ENCODE assay signal across 7 worm cellular contexts in the genomic region with DNA sequence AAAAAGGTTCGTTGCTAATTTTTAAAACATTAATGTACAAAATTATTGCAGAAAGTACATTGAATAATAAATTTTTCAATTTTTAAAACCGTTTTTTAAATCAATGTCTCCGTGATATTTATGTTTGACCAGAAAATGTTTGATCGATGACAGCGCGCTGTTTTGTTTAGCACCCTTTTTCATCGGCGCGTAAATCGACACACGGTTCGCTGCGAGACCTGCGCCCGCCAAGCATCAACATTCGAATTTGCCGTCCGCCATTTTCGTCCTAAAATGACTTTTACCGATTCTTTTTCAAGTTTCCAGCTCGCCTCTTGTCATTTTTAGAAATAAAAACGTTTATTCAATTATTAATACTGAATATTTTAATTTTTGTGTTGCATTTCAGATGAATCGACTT.
TF ChIP-seq lines count a peak whose summit lies in the region.

A gene (plus strand): TSS at position 389 of the 400 bp plus-strand sequence.

TF ChIP-seq in whole organism, L1 larva, 84 proteins besides CTCF, POLR2A, EP300 and RAD21 (continues in another document):
- TF ChIP-seq nhr-76 (tag; optimal IDR thresholded peaks at IDR 0.05; lab: Kevin White, UChicago) (no peak), Y116A8C.19 (tag; optimal IDR thresholded peaks at IDR 0.05; lab: Kevin White, UChicago; ENCODE audit: borderline replicate concordance) (no peak), nhr-47 (tag; optimal IDR thresholded peaks at IDR 0.05; lab: Kevin White, UChicago) (peak; percentile 29), efl-1 (optimal IDR thresholded peaks at IDR 0.05; lab: Kevin White, UChicago) (peak; percentile 81 to 89), efl-1 (GFP tag; optimal IDR thresholded peaks at IDR 0.05 in 1 of 2; lab: Kevin White, UChicago) (peak; percentile 84 to 98), F16B12.6 (tag; optimal IDR thresholded peaks at IDR 0.05; lab: Kevin White, UChicago) (peak; percentile 15), xbp-1 (tag; optimal IDR thresholded peaks at IDR 0.05; lab: Kevin White, UChicago) (peak; percentile 18), nhr-19 (GFP tag; conservative IDR thresholded peaks at IDR 0.05; lab: Robert Waterston, UW) (no peak), lin-35 (GFP tag; optimal IDR thresholded peaks at IDR 0.05; lab: Kevin White, UChicago) (peak; percentile 72 to 91), mep-1 (tag; optimal IDR thresholded peaks at IDR 0.05; lab: Kevin White, UChicago) (peak; percentile 19), unc-130 (tag; optimal IDR thresholded peaks at IDR 0.05; lab: Kevin White, UChicago) (no peak), pax-3 (tag; optimal IDR thresholded peaks at IDR 0.05; lab: Kevin White, UChicago) (no peak)

TF ChIP-seq in whole organism, L2 larva, 48 proteins besides CTCF, POLR2A, EP300 and RAD21 (continues in another document):
- no peak for TF ChIP-seq nhr-77 (tag; optimal IDR thresholded peaks at IDR 0.05; lab: Kevin White, UChicago)
- TF ChIP-seq aly-2 (tag; optimal IDR thresholded peaks at IDR 0.05; lab: Kevin White, UChicago) = no peak
- TF ChIP-seq elt-3 (tag; optimal IDR thresholded peaks at IDR 0.05; lab: Kevin White, UChicago) = no peak
- TF ChIP-seq unc-62 (GFP tag; optimal IDR thresholded peaks at IDR 0.05; lab: Kevin White, UChicago) = no peak
- TF ChIP-seq lsy-2 (tag; optimal IDR thresholded peaks at IDR 0.05; lab: Kevin White, UChicago) = peak in 1 of 2 experiments; percentile 57
- no peak for TF ChIP-seq mbf-1 (tag; optimal IDR thresholded peaks at IDR 0.05; lab: Kevin White, UChicago)
- TF ChIP-seq nhr-10 (tag; optimal IDR thresholded peaks at IDR 0.05; lab: Kevin White, UChicago) = no peak
- no peak for TF ChIP-seq fos-1 (tag; optimal IDR thresholded peaks at IDR 0.05; lab: Kevin White, UChicago)
- no peak for TF ChIP-seq F13H6.1 (tag; optimal IDR thresholded peaks at IDR 0.05; lab: Kevin White, UChicago)
- no peak for TF ChIP-seq ztf-4 (tag; optimal IDR thresholded peaks at IDR 0.05; lab: Kevin White, UChicago)
- no peak for TF ChIP-seq elt-1 (tag; optimal IDR thresholded peaks at IDR 0.05; lab: Kevin White, UChicago)
- TF ChIP-seq ztf-1 (GFP tag; conservative IDR thresholded peaks at IDR 0.05; lab: Robert Waterston, UW) = no peak

TF ChIP-seq in whole organism, L3 larva, 47 proteins besides CTCF, POLR2A, EP300 and RAD21:
- peak; percentile 27 for TF ChIP-seq hmg-11 (tag; optimal IDR thresholded peaks at IDR 0.05; lab: Kevin White, UChicago)
- no peak for TF ChIP-seq lsy-12 (tag; optimal IDR thresholded peaks at IDR 0.05; lab: Kevin White, UChicago)
- no peak for TF ChIP-seq ama-1 (optimal IDR thresholded peaks at IDR 0.05; lab: Kevin White, UChicago)
- peak; percentile 63 for TF ChIP-seq pha-4 (tag; optimal IDR thresholded peaks at IDR 0.05; lab: Kevin White, UChicago)
- TF ChIP-seq R02D3.7 (tag; optimal IDR thresholded peaks at IDR 0.05; lab: Kevin White, UChicago) = peak; percentile 84
- TF ChIP-seq ztf-11 (tag; optimal IDR thresholded peaks at IDR 0.05; lab: Kevin White, UChicago) = no peak
- peak; percentile 15 for TF ChIP-seq nhr-25 (tag; optimal IDR thresholded peaks at IDR 0.05; lab: Kevin White, UChicago)
- peak; percentile 54 for TF ChIP-seq lin-15B (tag; optimal IDR thresholded peaks at IDR 0.05; lab: Kevin White, UChicago)
- no peak for TF ChIP-seq nhr-11 (tag; optimal IDR thresholded peaks at IDR 0.05; lab: Kevin White, UChicago)
- peak; percentile 59 for TF ChIP-seq nfya-1 (tag; optimal IDR thresholded peaks at IDR 0.05; lab: Kevin White, UChicago; ENCODE audit: insufficient read depth)
- peak; percentile 62 for TF ChIP-seq lin-39 (tag; optimal IDR thresholded peaks at IDR 0.05; lab: Kevin White, UChicago)
- TF ChIP-seq fos-1 (tag; optimal IDR thresholded peaks at IDR 0.05; lab: Kevin White, UChicago) = no peak
TF ChIP-seq in whole organism, L3 larva: peak in this region for 7.

TF ChIP-seq in whole organism, L4 larva, 104 proteins besides CTCF, POLR2A, EP300 and RAD21 (continues in another document):
- TF ChIP-seq lsy-2 (tag; optimal IDR thresholded peaks at IDR 0.05; lab: Kevin White, UChicago) (peak in 1 of 2 experiments; percentile 60), R02D3.7 (tag; optimal IDR thresholded peaks at IDR 0.05; lab: Kevin White, UChicago) (peak; percentile 57), dpl-1 (GFP tag; optimal IDR thresholded peaks at IDR 0.05; lab: Kevin White, UChicago) (peak; percentile 72), aha-1 (tag; lab: Kevin White, UChicago) (peak; percentile 55), hlh-30 (tag; optimal IDR thresholded peaks at IDR 0.05; lab: Kevin White, UChicago; ENCODE audit: insufficient read depth) (peak; percentile 25), nhr-48 (tag; optimal IDR thresholded peaks at IDR 0.05; lab: Kevin White, UChicago) (no peak), nhr-11 (tag; optimal IDR thresholded peaks at IDR 0.05; lab: Kevin White, UChicago) (no peak), ces-1 (GFP tag; optimal IDR thresholded peaks at IDR 0.05; lab: Kevin White, UChicago) (no peak), daf-16 (GFP tag; optimal IDR thresholded peaks at IDR 0.05; lab: Kevin White, UChicago) (no peak), daf-16 (tag; optimal IDR thresholded peaks at IDR 0.05; lab: Kevin White, UChicago) (peak; percentile 46), nhr-6 (tag; optimal IDR thresholded peaks at IDR 0.05; lab: Kevin White, UChicago) (peak; percentile 50), dve-1 (tag; optimal IDR thresholded peaks at IDR 0.05; lab: Kevin White, UChicago; ENCODE audit: insufficient read depth) (peak; percentile 12), unc-130 (GFP tag; optimal IDR thresholded peaks at IDR 0.05; lab: Kevin White, UChicago) (peak; percentile 85)

TF ChIP-seq in whole organism, late embryonic, 69 proteins besides CTCF, POLR2A, EP300 and RAD21:
- TF ChIP-seq nfya-1 (tag; optimal IDR thresholded peaks at IDR 0.05; lab: Kevin White, UChicago) (peak; percentile 26), nhr-232 (tag; optimal IDR thresholded peaks at IDR 0.05; lab: Kevin White, UChicago) (no peak)

TF ChIP-seq in whole organism, mixed stage, embryonic, 35 proteins besides CTCF, POLR2A, EP300 and RAD21:
- no peak for TF ChIP-seq ham-2 (GFP tag; optimal IDR thresholded peaks at IDR 0.05; lab: Kevin White, UChicago)
- peak; percentile 32 for TF ChIP-seq ceh-39 (tag; optimal IDR thresholded peaks at IDR 0.05; lab: Kevin White, UChicago)
- TF ChIP-seq elt-3 (tag; optimal IDR thresholded peaks at IDR 0.05; lab: Kevin White, UChicago) = no peak
- TF ChIP-seq mep-1 (tag; optimal IDR thresholded peaks at IDR 0.05; lab: Kevin White, UChicago) = peak; percentile 26
- TF ChIP-seq lsy-2 (tag; optimal IDR thresholded peaks at IDR 0.05; lab: Kevin White, UChicago) = peak; percentile 62
- peak; percentile 13 for TF ChIP-seq pha-4 (tag; optimal IDR thresholded peaks at IDR 0.05; lab: Kevin White, UChicago)

TF ChIP-seq in whole organism, young adult, 124 proteins besides CTCF, POLR2A, EP300 and RAD21 (continues in another document):
- peak; percentile 82 for TF ChIP-seq xnd-1 (tag; optimal IDR thresholded peaks at IDR 0.05; lab: Kevin White, UChicago)
- TF ChIP-seq ekl-4 (GFP tag; IDR thresholded peaks at IDR 0.05; lab: Robert Waterston, UW) = no peak; the same call in none of the 2 replicates
- TF ChIP-seq repo-1 (tag; optimal IDR thresholded peaks at IDR 0.05; lab: Kevin White, UChicago) = no peak
- peak in 2 of 3 experiments; percentile 46 to 52 for TF ChIP-seq lin-35 (GFP tag; optimal IDR thresholded peaks at IDR 0.05; lab: Kevin White, UChicago)
- TF ChIP-seq madf-3 (GFP tag; IDR thresholded peaks at IDR 0.05; lab: Robert Waterston, UW) = peak; percentile 86
- peak; percentile 69 for TF ChIP-seq F49E8.2 (tag; optimal IDR thresholded peaks at IDR 0.05; lab: Kevin White, UChicago; ENCODE audit: insufficient read depth)
- TF ChIP-seq K12H6.12 (tag; optimal IDR thresholded peaks at IDR 0.05; lab: Kevin White, UChicago) = no peak
- TF ChIP-seq snpc-3.4 (tag; optimal IDR thresholded peaks at IDR 0.05; lab: Kevin White, UChicago) = peak; percentile 87
- no peak for TF ChIP-seq ceh-100 (GFP tag; IDR thresholded peaks at IDR 0.05; lab: Robert Waterston, UW)
- TF ChIP-seq snpc-4 (GFP tag; optimal IDR thresholded peaks at IDR 0.05; lab: Kevin White, UChicago) = peak; percentile 29
- peak in 2 of 4 experiments; percentile 34 to 40 for TF ChIP-seq snpc-4 (tag; optimal IDR thresholded peaks at IDR 0.05; lab: Kevin White, UChicago)
- TF ChIP-seq B0336.3 (GFP tag; IDR thresholded peaks at IDR 0.05; lab: Robert Waterston, UW) = peak; percentile 52; the same call in 1 of the 2 replicates
- TF ChIP-seq let-607 (tag; optimal IDR thresholded peaks at IDR 0.05; lab: Kevin White, UChicago) = no peak
- peak; percentile 54 for TF ChIP-seq attf-3 (GFP tag; conservative IDR thresholded peaks at IDR 0.05; lab: Robert Waterston, UW)
- no peak for TF ChIP-seq B0261.1 (tag; optimal IDR thresholded peaks at IDR 0.05; lab: Kevin White, UChicago)
- peak; percentile 54 for TF ChIP-seq mcd-1 (GFP tag; IDR thresholded peaks at IDR 0.05; lab: Robert Waterston, UW)
- TF ChIP-seq snpc-1.1 (tag; optimal IDR thresholded peaks at IDR 0.05; lab: Kevin White, UChicago; ENCODE audit: insufficient read depth) = peak; percentile 24
- TF ChIP-seq dox-1 (GFP tag; IDR thresholded peaks at IDR 0.05; lab: Robert Waterston, UW) = peak; percentile 85
- TF ChIP-seq B0019.2 (GFP tag; conservative IDR thresholded peaks at IDR 0.05; lab: Robert Waterston, UW) = peak; percentile 84
- TF ChIP-seq pbrm-1 (GFP tag; IDR thresholded peaks at IDR 0.05; lab: Robert Waterston, UW) = peak; percentile 65
- no peak for TF ChIP-seq ama-1 (optimal IDR thresholded peaks at IDR 0.05; lab: Kevin White, UChicago)
- TF ChIP-seq ama-1 (GFP tag; optimal IDR thresholded peaks at IDR 0.05; lab: Kevin White, UChicago) = no peak
- peak; percentile 88 for TF ChIP-seq tlf-1 (GFP tag; optimal IDR thresholded peaks at IDR 0.05; lab: Kevin White, UChicago)
- TF ChIP-seq ceh-40 (GFP tag; IDR thresholded peaks at IDR 0.05; lab: Robert Waterston, UW) = no peak
- TF ChIP-seq him-1 (tag; optimal IDR thresholded peaks at IDR 0.05; lab: Kevin White, UChicago) = no peak
- TF ChIP-seq ztf-6 (GFP tag; IDR thresholded peaks at IDR 0.05; lab: Robert Waterston, UW) = no peak
- no peak for TF ChIP-seq Y53G8AR.9 (GFP tag; conservative IDR thresholded peaks at IDR 0.05; lab: Robert Waterston, UW)
- TF ChIP-seq cebp-1 (GFP tag; IDR thresholded peaks at IDR 0.05; lab: Robert Waterston, UW) = no peak
- TF ChIP-seq cebp-1 (tag; optimal IDR thresholded peaks at IDR 0.05; lab: Kevin White, UChicago) = no peak
- TF ChIP-seq ztf-26 (tag; optimal IDR thresholded peaks at IDR 0.05; lab: Kevin White, UChicago) = no peak
- TF ChIP-seq nhr-80 (tag; optimal IDR thresholded peaks at IDR 0.05; lab: Kevin White, UChicago) = peak; percentile 10
- peak; percentile 33 for TF ChIP-seq athp-1 (tag; optimal IDR thresholded peaks at IDR 0.05; lab: Kevin White, UChicago)
- no peak for TF ChIP-seq nfya-2 (GFP tag; IDR thresholded peaks at IDR 0.05; lab: Robert Waterston, UW)
- TF ChIP-seq ztf-18 (tag; optimal IDR thresholded peaks at IDR 0.05; lab: Kevin White, UChicago) = peak; percentile 8
- peak; percentile 86 for TF ChIP-seq lin-54 (GFP tag; optimal IDR thresholded peaks at IDR 0.05; lab: Kevin White, UChicago)
